Worm (Caenorhabditis elegans) whole organism, young adult: ENCODE data around the gene sucl-1.

ENCODE experiments used
- B0261.1 ChIP-seq: sonication (generic microtip); optimal IDR thresholded peaks from 2 replicates; lab custom pipeline; 2016; ENCODE audit warnings: mild to moderate bottlenecking, missing genetic modification characterization, moderate library complexity, missing compliant biosample characterization
- B0336.3 ChIP-seq: fragments of 200-800 bp; sonication (Bioruptor generic); IDR thresholded peaks from 2 replicates; pipeline ENCODE4 v1.3.6; 2022; ENCODE audit warnings: missing genetic modification characterization, missing compliant biosample characterization
- F22D6.2 ChIP-seq: sonication (generic microtip); optimal IDR thresholded peaks from 2 replicates; lab custom pipeline; 2016; ENCODE audit warnings: mild to moderate bottlenecking, missing genetic modification characterization, missing compliant biosample characterization
- F23B12.7 ChIP-seq: sonication (generic microtip); optimal IDR thresholded peaks from 2 replicates; lab custom pipeline; 2017; ENCODE audit warnings: missing genetic modification characterization, mild to moderate bottlenecking, missing compliant biosample characterization, antibody characterized with exemption, moderate library complexity; ENCODE audit not compliant: insufficient read depth
- F49E8.2 ChIP-seq: sonication (generic microtip); optimal IDR thresholded peaks from 3 replicates; lab custom pipeline; 2017; ENCODE audit warnings: missing genetic modification characterization, mild to moderate bottlenecking, missing compliant biosample characterization, antibody characterized with exemption, moderate library complexity; ENCODE audit not compliant: insufficient read depth
- F55B11.4 ChIP-seq: sonication (generic microtip); optimal IDR thresholded peaks from 2 replicates; lab custom pipeline; 2016; ENCODE audit warnings: missing compliant biosample characterization, missing genetic modification characterization, borderline replicate concordance; ENCODE audit not compliant: insufficient read depth
- T07F8.4 ChIP-seq: sonication (generic microtip); optimal IDR thresholded peaks from 2 replicates; lab custom pipeline; 2016; ENCODE audit warnings: mild to moderate bottlenecking, missing genetic modification characterization, moderate library complexity, missing compliant biosample characterization
- T26A5.8 ChIP-seq: sonication (generic microtip); optimal IDR thresholded peaks from 2 replicates; lab custom pipeline; 2016; ENCODE audit warnings: missing genetic modification characterization, missing compliant biosample characterization
- Y53F4B.3 ChIP-seq: fragments of 200-800 bp; sonication (Bioruptor generic); IDR thresholded peaks from 2 replicates; pipeline ENCODE4 v1.3.6; 2022; ENCODE audit warnings: missing genetic modification reagents, missing genetic modification characterization, missing compliant biosample characterization
- Y67H2A.10 ChIP-seq: fragments of 200-800 bp; sonication (Bioruptor generic); conservative IDR thresholded peaks from 2 replicates; pipeline ENCODE4 v1.3.6; 2022; ENCODE audit warnings: missing genetic modification reagents, missing genetic modification characterization, missing compliant biosample characterization
- Y79H2A.3 ChIP-seq: fragments of 200-800 bp; sonication (Bioruptor generic); conservative IDR thresholded peaks from 2 replicates; pipeline ENCODE4 v1.3.6; 2022; ENCODE audit warnings: missing genetic modification reagents, missing genetic modification characterization, missing compliant biosample characterization
- ZK185.1 ChIP-seq: sonication (generic microtip); optimal IDR thresholded peaks from 2 replicates; lab custom pipeline; 2016; ENCODE audit warnings: mild to moderate bottlenecking, missing genetic modification characterization, missing compliant biosample characterization; ENCODE audit not compliant: poor library complexity, severe bottlenecking
- akir-1 ChIP-seq: fragments of 200-800 bp; sonication (Bioruptor generic); optimal IDR thresholded peaks from 2 replicates; lab custom pipeline; 2018; ENCODE audit warnings: mild to moderate bottlenecking, missing genetic modification characterization, moderate library complexity, missing compliant biosample characterization
- aptf-2 ChIP-seq: fragments of 200-800 bp; sonication (Bioruptor generic); conservative IDR thresholded peaks from 2 replicates; pipeline ENCODE4 v1.3.6; 2022; ENCODE audit warnings: missing genetic modification reagents, missing genetic modification characterization, missing compliant biosample characterization
- aptf-3 ChIP-seq: fragments of 200-800 bp; sonication (Bioruptor generic); IDR thresholded peaks from 2 replicates; pipeline ENCODE4 v1.3.6; 2022; ENCODE audit warnings: missing genetic modification characterization, missing compliant biosample characterization
- athp-1 ChIP-seq: sonication (generic microtip); optimal IDR thresholded peaks from 2 replicates; lab custom pipeline; 2017; ENCODE audit warnings: mild to moderate bottlenecking, missing genetic modification characterization, missing compliant biosample characterization
- attf-6 ChIP-seq: fragments of 200-800 bp; sonication (Bioruptor generic); IDR thresholded peaks from 2 replicates; pipeline ENCODE4 v1.3.6; 2022; ENCODE audit warnings: missing genetic modification reagents, missing genetic modification characterization, missing compliant biosample characterization
- ceh-58 ChIP-seq: fragments of 200-800 bp; sonication (Bioruptor generic); IDR thresholded peaks from 2 replicates; pipeline ENCODE4 v1.3.6; 2022; ENCODE audit warnings: missing genetic modification characterization, missing compliant biosample characterization
- ets-4 ChIP-seq: fragments of 200-800 bp; sonication (Bioruptor generic); optimal IDR thresholded peaks from 2 replicates; lab custom pipeline; 2018; ENCODE audit warnings: mild to moderate bottlenecking, missing genetic modification characterization, missing compliant biosample characterization
- him-1 ChIP-seq: sonication (generic microtip); optimal IDR thresholded peaks from 2 replicates; lab custom pipeline; 2016; ENCODE audit warnings: missing genotype, missing genetic modification reagents, missing genetic modification characterization, missing compliant biosample characterization
- hlh-12 ChIP-seq: sonication (generic microtip); optimal IDR thresholded peaks from 2 replicates; lab custom pipeline; 2016; ENCODE audit warnings: missing genetic modification characterization, missing compliant biosample characterization
- hmg-20 ChIP-seq: fragments of 200-800 bp; sonication (Bioruptor generic); IDR thresholded peaks from 2 replicates; pipeline ENCODE4 v1.3.6; 2022; ENCODE audit warnings: missing genetic modification reagents, missing genetic modification characterization, missing compliant biosample characterization
- let-607 ChIP-seq, 2 experiments: fragments of 200-800 bp in 1 of 2; sonication (Bioruptor generic) in 1 of 2; sonication (generic microtip) in 1 of 2; optimal IDR thresholded peaks; 2 replicates each; lab custom pipeline; 2016 to 2018; ENCODE audit warnings: mild to moderate bottlenecking in 2 of 2, missing compliant biosample characterization in 2 of 2, missing genetic modification characterization in 2 of 2, moderate library complexity in 2 of 2, missing genotype in 1 of 2
- lin-26 ChIP-seq: fragments of 200-800 bp; sonication (Bioruptor generic); IDR thresholded peaks from 2 replicates; pipeline ENCODE4 v1.3.6; 2022; ENCODE audit warnings: missing genetic modification reagents, missing genetic modification characterization, missing compliant biosample characterization
- lir-1 ChIP-seq: fragments of 200-800 bp; sonication (Bioruptor generic); conservative IDR thresholded peaks from 2 replicates; pipeline ENCODE4 v1.3.6; 2022; ENCODE audit warnings: missing genetic modification reagents, missing genetic modification characterization, missing compliant biosample characterization
- lsl-1 ChIP-seq: fragments of 200-800 bp; sonication (Bioruptor generic); optimal IDR thresholded peaks from 2 replicates; lab custom pipeline; 2018; ENCODE audit warnings: mild to moderate bottlenecking, missing genetic modification characterization, moderate library complexity, missing compliant biosample characterization
- lsy-27 ChIP-seq: sonication (generic microtip); optimal IDR thresholded peaks from 2 replicates; lab custom pipeline; 2017; ENCODE audit warnings: missing genetic modification characterization, mild to moderate bottlenecking, missing compliant biosample characterization, antibody characterized with exemption, missing genotype, borderline replicate concordance; ENCODE audit not compliant: insufficient read depth
- madf-10 ChIP-seq: sonication (generic microtip); optimal IDR thresholded peaks from 2 replicates; lab custom pipeline; 2016; ENCODE audit warnings: mild to moderate bottlenecking, missing genetic modification characterization, missing compliant biosample characterization
- madf-6 ChIP-seq: fragments of 200-800 bp; sonication (Bioruptor generic); IDR thresholded peaks from 2 replicates; pipeline ENCODE4 v1.3.6; 2022; ENCODE audit warnings: missing genetic modification reagents, missing genetic modification characterization, missing compliant biosample characterization
- mcd-1 ChIP-seq: fragments of 200-800 bp; sonication (Bioruptor generic); IDR thresholded peaks from 2 replicates; pipeline ENCODE4 v1.3.6; 2022; ENCODE audit warnings: missing genetic modification reagents, missing genetic modification characterization, missing compliant biosample characterization
- mes-4 ChIP-seq: sonication (generic microtip); optimal IDR thresholded peaks from 2 replicates; lab custom pipeline; 2016; ENCODE audit warnings: missing genotype, missing genetic modification characterization, missing compliant biosample characterization
- nhr-179 ChIP-seq: sonication (generic microtip); optimal IDR thresholded peaks from 2 replicates; lab custom pipeline; 2016; ENCODE audit warnings: mild to moderate bottlenecking, missing genetic modification characterization, missing compliant biosample characterization
- nhr-90 ChIP-seq: sonication (generic microtip); optimal IDR thresholded peaks from 2 replicates; lab custom pipeline; 2016; ENCODE audit warnings: missing genotype, mild to moderate bottlenecking, missing genetic modification characterization, missing compliant biosample characterization
- rec-8 ChIP-seq, 2 experiments: sonication (generic microtip); optimal IDR thresholded peaks; 2 replicates each; lab custom pipeline; 2016; ENCODE audit warnings: mild to moderate bottlenecking in 2 of 2, missing genetic modification characterization in 2 of 2, missing genetic modification reagents in 2 of 2, missing genotype in 2 of 2, missing biosample characterization in 1 of 2, missing compliant biosample characterization in 1 of 2, moderate library complexity in 1 of 2
- repo-1 ChIP-seq: sonication (generic microtip); optimal IDR thresholded peaks from 2 replicates; lab custom pipeline; 2017; ENCODE audit warnings: mild to moderate bottlenecking, missing genetic modification characterization, missing compliant biosample characterization
- rpc-1 ChIP-seq, 2 experiments: fragments of 150-350 bp in 1 of 2; sonication (generic microtip) in 1 of 2; optimal IDR thresholded peaks; 2 replicates each; lab custom pipeline; 2014 to 2018; ENCODE audit warnings: missing biosample characterization in 1 of 2, missing genetic modification characterization in 1 of 2, missing genetic modification reagents in 1 of 2, missing genotype in 1 of 2
- sea-2 ChIP-seq: fragments of 200-800 bp; sonication (Bioruptor generic); IDR thresholded peaks from 2 replicates; pipeline ENCODE4 v1.3.6; 2022; ENCODE audit warnings: missing genetic modification characterization, missing compliant biosample characterization
- snpc-1.1 ChIP-seq: sonication (generic microtip); optimal IDR thresholded peaks from 2 replicates; lab custom pipeline; 2017; ENCODE audit warnings: missing genetic modification characterization, mild to moderate bottlenecking, missing compliant biosample characterization, antibody characterized with exemption, moderate library complexity, missing genotype, missing genetic modification reagents; ENCODE audit not compliant: insufficient read depth
- snpc-3.4 ChIP-seq: sonication (generic microtip); optimal IDR thresholded peaks from 2 replicates; lab custom pipeline; 2017; ENCODE audit warnings: missing genetic modification characterization, mild to moderate bottlenecking, missing compliant biosample characterization, antibody characterized with exemption, moderate library complexity, missing genotype, missing genetic modification reagents
- somi-1 ChIP-seq: fragments of 200-800 bp; sonication (Bioruptor generic); optimal IDR thresholded peaks from 2 replicates; lab custom pipeline; 2018; ENCODE audit warnings: mild to moderate bottlenecking, missing genetic modification characterization, missing compliant biosample characterization
- tlf-1 ChIP-seq: fragments of 200-800 bp; sonication (Bioruptor generic); optimal IDR thresholded peaks from 2 replicates; lab custom pipeline; 2018; ENCODE audit warnings: mild to moderate bottlenecking, missing genetic modification characterization, missing compliant biosample characterization
- unc-62 ChIP-seq: fragments of 150-350 bp; optimal IDR thresholded peaks from 2 replicates; lab custom pipeline; 2014; ENCODE audit warnings: missing biosample characterization, missing genetic modification reagents, missing genetic modification characterization
- zim-3 ChIP-seq: sonication (generic microtip); optimal IDR thresholded peaks from 2 replicates; lab custom pipeline; 2017; ENCODE audit warnings: mild to moderate bottlenecking, missing genetic modification characterization, moderate library complexity, missing compliant biosample characterization
- ztf-18 ChIP-seq: sonication (generic microtip); optimal IDR thresholded peaks from 2 replicates; lab custom pipeline; 2016; ENCODE audit warnings: missing genotype, mild to moderate bottlenecking, missing genetic modification characterization, missing compliant biosample characterization
- ztf-26 ChIP-seq: sonication (generic microtip); optimal IDR thresholded peaks from 2 replicates; lab custom pipeline; 2017; ENCODE audit warnings: missing genetic modification characterization, missing compliant biosample characterization
- ztf-3 ChIP-seq: fragments of 200-800 bp; sonication (Bioruptor generic); optimal IDR thresholded peaks from 2 replicates; lab custom pipeline; 2018; ENCODE audit warnings: mild to moderate bottlenecking, missing genetic modification characterization, missing compliant biosample characterization

Gene sucl-1

DNA sequence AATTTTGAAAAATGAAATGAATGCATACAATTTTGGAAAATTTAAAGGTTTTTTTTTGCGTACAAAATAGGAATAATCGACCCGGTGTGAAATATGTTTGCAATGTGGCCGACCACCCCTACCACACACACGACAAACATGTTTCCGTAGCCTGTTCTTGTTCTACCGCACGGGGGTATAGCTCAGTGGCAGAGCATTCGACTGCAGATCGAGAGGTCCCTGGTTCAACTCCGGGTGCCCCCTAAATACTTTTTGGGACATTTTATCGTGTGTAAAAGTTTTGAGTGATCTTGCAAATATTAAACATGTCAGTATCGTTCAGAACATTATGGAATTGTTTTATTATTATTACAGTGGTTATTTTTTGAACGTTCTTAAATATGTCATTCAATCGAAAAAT lies 50.9 kb downstream of the sucl-1 start:
- peak; percentile 84 for TF ChIP-seq snpc-3.4 (tag; lab: Kevin White, UChicago)
- peak; percentile 42 for TF ChIP-seq ztf-26 (tag; lab: Kevin White, UChicago)
- TF ChIP-seq ZK185.1 (tag; lab: Kevin White, UChicago), result peak; percentile 77
- peak; percentile 37 for TF ChIP-seq ztf-3
- peak; percentile 63; the same call in 1 of the 2 replicates for TF ChIP-seq madf-6 (GFP tag; lab: Robert Waterston, UW)
- peak; percentile 46 for TF ChIP-seq T07F8.4 (tag; lab: Kevin White, UChicago)
- no peak for TF ChIP-seq B0336.3 (GFP tag; lab: Robert Waterston, UW)
- peak; percentile 57 for TF ChIP-seq hlh-12 (tag; lab: Kevin White, UChicago)
- peak; percentile 70 to 74 for TF ChIP-seq rec-8 (tag; optimal IDR thresholded peaks at IDR 0.05; lab: Kevin White, UChicago)
- TF ChIP-seq lsl-1, result peak; percentile 4
- peak; percentile 19 for TF ChIP-seq nhr-179 (tag; lab: Kevin White, UChicago)
- peak; percentile 59 for TF ChIP-seq snpc-1.1 (tag; lab: Kevin White, UChicago)
- TF ChIP-seq B0261.1, result peak; percentile 88
- peak; percentile 58 for TF ChIP-seq zim-3 (tag; lab: Kevin White, UChicago)
- peak; percentile 87 for TF ChIP-seq rpc-1 (optimal IDR thresholded peaks at IDR 0.05; lab: Kevin White, UChicago)
- peak; percentile 96 for TF ChIP-seq rpc-1 (tag; optimal IDR thresholded peaks at IDR 0.05; lab: Kevin White, UChicago)
- TF ChIP-seq him-1 (tag; lab: Kevin White, UChicago), result peak; percentile 83
- TF ChIP-seq nhr-90 (tag; lab: Kevin White, UChicago), result peak; percentile 80
- TF ChIP-seq F55B11.4 (tag; lab: Kevin White, UChicago), result no peak
- TF ChIP-seq lir-1 (GFP tag; lab: Robert Waterston, UW), result no peak; the same call in 1 of the 2 replicates
- no peak for TF ChIP-seq F49E8.2
- 0 out of 2 replicates have a peak, but pooled peaks have one; percentile 33 for TF ChIP-seq aptf-3 (GFP tag; lab: Robert Waterston, UW)
- TF ChIP-seq let-607 (tag; optimal IDR thresholded peaks at IDR 0.05; lab: Kevin White, UChicago), result peak in 1 of 2 experiments; percentile 59
- TF ChIP-seq athp-1 (tag; lab: Kevin White, UChicago), result peak; percentile 8
- peak; percentile 24 for TF ChIP-seq lsy-27 (tag; lab: Kevin White, UChicago)
- peak; percentile 95; the same call in 1 of the 2 replicates for TF ChIP-seq lin-26
- peak; percentile 3 for TF ChIP-seq mes-4
- peak; percentile 9 for TF ChIP-seq somi-1 (GFP tag; lab: Kevin White, UChicago)
- peak; percentile 80 for TF ChIP-seq hmg-20
- TF ChIP-seq F23B12.7 (tag; lab: Kevin White, UChicago), result peak; percentile 71
- 0 out of 2 replicates have a peak, but pooled peaks have one; percentile 25 for TF ChIP-seq ceh-58
- TF ChIP-seq F22D6.2 (tag; lab: Kevin White, UChicago), result peak; percentile 15
- TF ChIP-seq madf-10 (tag; lab: Kevin White, UChicago), result peak; percentile 19
- TF ChIP-seq ets-4, result peak; percentile 29
- TF ChIP-seq tlf-1 (GFP tag; lab: Kevin White, UChicago), result no peak
- TF ChIP-seq Y53F4B.3 (GFP tag; lab: Robert Waterston, UW), result no peak
- TF ChIP-seq repo-1, result peak; percentile 83
- TF ChIP-seq akir-1, result peak; percentile 65
- TF ChIP-seq ztf-18 (tag; lab: Kevin White, UChicago), result peak; percentile 67
- no peak for TF ChIP-seq unc-62 (GFP tag; lab: Kevin White, UChicago)
- TF ChIP-seq attf-6, result peak; percentile 50; the same call in 1 of the 2 replicates
- no peak; the same call in 1 of the 2 replicates for TF ChIP-seq mcd-1
- TF ChIP-seq aptf-2 (GFP tag; lab: Robert Waterston, UW), result 0 out of 2 replicates have a peak, but pooled peaks have one; percentile 42
- 0 out of 2 replicates have a peak, but pooled peaks have one; percentile 42 for TF ChIP-seq Y79H2A.3
- no peak for TF ChIP-seq sea-2 (GFP tag; lab: Robert Waterston, UW)
- TF ChIP-seq T26A5.8 (tag; lab: Kevin White, UChicago), result no peak
- TF ChIP-seq Y67H2A.10 (GFP tag; lab: Robert Waterston, UW), result peak; percentile 29; the same call in 1 of the 2 replicates
